Fruit fly (Drosophila melanogaster): ENCODE measurements around the gene Sec71.

The Sec71 gene

dm6 chr2L:13839744-13840151 is 46.4 kb downstream of the Sec71 start (continued):
- TF ChIP-seq CG8765 (GFP tag; IDR thresholded peaks at IDR 0.05) = no peak
- TF ChIP-seq Vsx1 (GFP tag; optimal IDR thresholded peaks at IDR 0.05) = peak; percentile 61
- TF ChIP-seq CG13123 (GFP tag; optimal IDR thresholded peaks at IDR 0.05) = peak; percentile 49
- TF ChIP-seq Sry-β (GFP tag; optimal IDR thresholded peaks at IDR 0.05) = no peak
- TF ChIP-seq CG34376 (GFP tag; optimal IDR thresholded peaks at IDR 0.05) = no peak
- no peak for TF ChIP-seq gfzf (GFP tag; optimal IDR thresholded peaks at IDR 0.05)
- TF ChIP-seq ara (GFP tag; IDR thresholded peaks at IDR 0.05) = no peak; the same call in 1 of the 2 replicates
- TF ChIP-seq Side (GFP tag; optimal IDR thresholded peaks at IDR 0.05) = peak; percentile 57
- TF ChIP-seq salm (tag; optimal IDR thresholded peaks at IDR 0.05) = peak; percentile 67
- TF ChIP-seq run (tag; optimal IDR thresholded peaks at IDR 0.05) = peak; percentile 89
- peak; percentile 84 for TF ChIP-seq CG17829 (tag; optimal IDR thresholded peaks at IDR 0.05)
- TF ChIP-seq CG17802 (tag; optimal IDR thresholded peaks at IDR 0.05) = peak; percentile 21
- peak; percentile 74 for TF ChIP-seq CG2120 (GFP tag; optimal IDR thresholded peaks at IDR 0.05)
- TF ChIP-seq Deaf1 (tag; optimal IDR thresholded peaks at IDR 0.05) = peak; percentile 70
- TF ChIP-seq ac (GFP tag; optimal IDR thresholded peaks at IDR 0.05) = peak; percentile 9
- peak; percentile 83 for TF ChIP-seq CG13424 (tag; optimal IDR thresholded peaks at IDR 0.05)
- peak; percentile 68 for TF ChIP-seq Dip3 (GFP tag; optimal IDR thresholded peaks at IDR 0.05)
- TF ChIP-seq pfk (GFP tag; optimal IDR thresholded peaks at IDR 0.05) = no peak
- TF ChIP-seq ATbp (GFP tag; optimal IDR thresholded peaks at IDR 0.05) = peak; percentile 68
- no peak for TF ChIP-seq sr (GFP tag; IDR thresholded peaks at IDR 0.05)
- TF ChIP-seq CG4707 (GFP tag; optimal IDR thresholded peaks at IDR 0.05) = no peak
- no peak for TF ChIP-seq CG11560 (tag; IDR thresholded peaks at IDR 0.05)
- TF ChIP-seq CG4424 (GFP tag; optimal IDR thresholded peaks at IDR 0.05) = peak; percentile 81
- TF ChIP-seq gsb (GFP tag; IDR thresholded peaks at IDR 0.05) = 0 out of 2 replicates have a peak, but pooled peaks have one; percentile 38
- no peak for TF ChIP-seq h (optimal IDR thresholded peaks at IDR 0.05)
- TF ChIP-seq HHEX (GFP tag; optimal IDR thresholded peaks at IDR 0.05) = peak; percentile 61
- peak; percentile 29 for TF ChIP-seq CG6683 (GFP tag; optimal IDR thresholded peaks at IDR 0.05)
- TF ChIP-seq sd (tag; optimal IDR thresholded peaks at IDR 0.05) = peak; percentile 67
- no peak for TF ChIP-seq zen2 (GFP tag; IDR thresholded peaks at IDR 0.05; ENCODE audit: partially characterized antibody)
- TF ChIP-seq insv (GFP tag; optimal IDR thresholded peaks at IDR 0.05) = no peak
- peak; percentile 85 for TF ChIP-seq D19A (tag; optimal IDR thresholded peaks at IDR 0.05)
- peak; percentile 68 for TF ChIP-seq CG10654 (GFP tag; optimal IDR thresholded peaks at IDR 0.05)
- peak; percentile 67 for TF ChIP-seq corto (GFP tag; optimal IDR thresholded peaks at IDR 0.05)
- 0 out of 2 replicates have a peak, but pooled peaks have one; percentile 46 for TF ChIP-seq CG4730 (GFP tag; IDR thresholded peaks at IDR 0.05)
- no peak for TF ChIP-seq CkIIα-i1 (GFP tag; IDR thresholded peaks at IDR 0.05)
- no peak for TF ChIP-seq luna (GFP tag; optimal IDR thresholded peaks at IDR 0.05)
- no peak for TF ChIP-seq pros (GFP tag; optimal IDR thresholded peaks at IDR 0.05)
- peak; percentile 58 for TF ChIP-seq CG11723 (GFP tag; optimal IDR thresholded peaks at IDR 0.05)
- TF ChIP-seq NFAT (GFP tag; IDR thresholded peaks at IDR 0.05) = 0 out of 2 replicates have a peak, but pooled peaks have one; percentile 3
- peak; percentile 23 to 88 for TF ChIP-seq Hr51 (GFP tag; optimal IDR thresholded peaks at IDR 0.05)
- TF ChIP-seq caup (GFP tag; optimal IDR thresholded peaks at IDR 0.05; ENCODE audit: severe bottlenecking) = peak; percentile 47
- TF ChIP-seq vnd (GFP tag; IDR thresholded peaks at IDR 0.05; ENCODE audit: partially characterized antibody) = no peak
- no peak for TF ChIP-seq unc-4 (GFP tag; IDR thresholded peaks at IDR 0.05; ENCODE audit: partially characterized antibody)
- TF ChIP-seq pan (optimal IDR thresholded peaks at IDR 0.05) = no peak
- peak in 1 of 2 experiments; percentile 77 for TF ChIP-seq pan (GFP tag; optimal IDR thresholded peaks at IDR 0.05 in 1 of 2, IDR thresholded peaks at IDR 0.05 in 1 of 2)
- TF ChIP-seq CG10959 (GFP tag; IDR thresholded peaks at IDR 0.05) = peak; percentile 36; the same call in 1 of the 2 replicates
- TF ChIP-seq CG3847 (GFP tag; IDR thresholded peaks at IDR 0.05) = peak; percentile 70
- TF ChIP-seq CG30020 (tag; optimal IDR thresholded peaks at IDR 0.05) = peak; percentile 59
- TF ChIP-seq kay (GFP tag; optimal IDR thresholded peaks at IDR 0.05) = peak; percentile 34
- TF ChIP-seq ham (GFP tag; IDR thresholded peaks at IDR 0.05) = no peak

Data from whole organism, embryonic.